Fruit fly (Drosophila melanogaster) whole organism, embryonic: ENCODE data around the gene Fbxl7.

Source experiments
- Atf3 ChIP-seq: fragments of 200-800 bp; sonication (Bioruptor generic); optimal IDR thresholded peaks from 3 replicates; lab custom pipeline; 2016; ENCODE audit warnings: missing biosample characterization, missing genetic modification characterization
- BtbVII ChIP-seq: fragments of 200-800 bp; sonication (Bioruptor generic); optimal IDR thresholded peaks from 3 replicates; lab custom pipeline; 2017; ENCODE audit warnings: missing biosample characterization, mild to moderate bottlenecking, missing genetic modification characterization
- CG10267 ChIP-seq: fragments of 200-800 bp; sonication (Bioruptor generic); optimal IDR thresholded peaks from 2 replicates; lab custom pipeline; 2018; ENCODE audit warnings: missing biosample characterization, mild to moderate bottlenecking, missing genetic modification characterization, moderate library complexity
- CG13894 ChIP-seq: fragments of 200-800 bp; sonication (Bioruptor generic); optimal IDR thresholded peaks from 3 replicates; lab custom pipeline; 2018; ENCODE audit warnings: missing biosample characterization, mild to moderate bottlenecking, missing genetic modification characterization, moderate library complexity
- CG14050 ChIP-seq: fragments of 200-800 bp; sonication (Bioruptor generic); IDR thresholded peaks from 3 replicates; pipeline ENCODE4 v1.3.6; 2022; ENCODE audit warnings: missing biosample characterization, missing genetic modification characterization
- CG16813 ChIP-seq: fragments of 200-800 bp; sonication (Bioruptor generic); IDR thresholded peaks from 3 replicates; pipeline ENCODE4 v1.3.6; 2022; ENCODE audit warnings: missing biosample characterization, missing genetic modification characterization; ENCODE audit not compliant: partially characterized antibody
- CG1792 ChIP-seq: fragments of 200-800 bp; sonication (Bioruptor generic); optimal IDR thresholded peaks from 2 replicates; lab custom pipeline; 2016; ENCODE audit warnings: missing biosample characterization, missing genetic modification characterization
- CG18764 ChIP-seq: fragments of 200-800 bp; sonication (Bioruptor generic); optimal IDR thresholded peaks from 3 replicates; lab custom pipeline; 2016; ENCODE audit warnings: missing biosample characterization, missing genetic modification characterization
- CG2120 ChIP-seq: fragments of 200-800 bp; sonication (Bioruptor generic); optimal IDR thresholded peaks from 3 replicates; lab custom pipeline; 2016; ENCODE audit warnings: missing biosample characterization, missing genetic modification characterization
- CG3163 ChIP-seq: fragments of 200-800 bp; sonication (Bioruptor generic); optimal IDR thresholded peaks from 3 replicates; lab custom pipeline; 2016; ENCODE audit warnings: missing biosample characterization, missing genetic modification characterization
- CG34422 ChIP-seq: fragments of 200-800 bp; sonication (Bioruptor generic); IDR thresholded peaks from 3 replicates; pipeline ENCODE4 v1.3.6; 2022; ENCODE audit warnings: missing biosample characterization, missing genetic modification characterization
- CG4360 ChIP-seq: fragments of 200-800 bp; sonication (Bioruptor generic); IDR thresholded peaks from 2 replicates; pipeline ENCODE4 v1.3.6; 2022; ENCODE audit warnings: missing biosample characterization, missing genetic modification characterization
- CG4730 ChIP-seq: fragments of 200-800 bp; sonication (Bioruptor generic); IDR thresholded peaks from 2 replicates; pipeline ENCODE4 v1.3.6; 2022; ENCODE audit warnings: missing biosample characterization, missing genetic modification characterization
- CG6854 ChIP-seq: fragments of 200-800 bp; sonication (Bioruptor generic); optimal IDR thresholded peaks from 3 replicates; lab custom pipeline; 2017; ENCODE audit warnings: missing biosample characterization, mild to moderate bottlenecking, missing genetic modification characterization
- CG9609 ChIP-seq: fragments of 200-800 bp; sonication (Bioruptor generic); optimal IDR thresholded peaks from 3 replicates; lab custom pipeline; 2016; ENCODE audit warnings: missing biosample characterization, missing genetic modification characterization
- CG9727 ChIP-seq: fragments of 200-800 bp; sonication (Bioruptor generic); optimal IDR thresholded peaks from 3 replicates; lab custom pipeline; 2017; ENCODE audit warnings: missing biosample characterization, mild to moderate bottlenecking, missing genetic modification characterization
- CG9932 ChIP-seq: fragments of 200-800 bp; sonication (Bioruptor generic); IDR thresholded peaks from 2 replicates; pipeline ENCODE4 v1.3.6; 2022; ENCODE audit warnings: missing biosample characterization, missing genetic modification characterization
- Dek ChIP-seq: fragments of 200-800 bp; sonication (Bioruptor generic); optimal IDR thresholded peaks from 3 replicates; lab custom pipeline; 2019; ENCODE audit warnings: missing biosample characterization, mild to moderate bottlenecking, missing genetic modification characterization, moderate library complexity
- Dp ChIP-seq: fragments of 200-800 bp; sonication (Bioruptor generic); optimal IDR thresholded peaks from 2 replicates; lab custom pipeline; 2018; ENCODE audit warnings: missing biosample characterization, mild to moderate bottlenecking, missing genetic modification characterization, moderate library complexity
- Fer3 ChIP-seq: fragments of 200-800 bp; sonication (Bioruptor generic); optimal IDR thresholded peaks from 2 replicates; lab custom pipeline; 2018; ENCODE audit warnings: missing biosample characterization, mild to moderate bottlenecking, missing genetic modification characterization, moderate library complexity
- Hmx ChIP-seq: fragments of 200-800 bp; sonication (Bioruptor generic); optimal IDR thresholded peaks from 2 replicates; lab custom pipeline; 2016; ENCODE audit warnings: missing biosample characterization, missing genetic modification characterization
- NFAT ChIP-seq: fragments of 200-800 bp; sonication (Bioruptor generic); IDR thresholded peaks from 2 replicates; pipeline ENCODE4 v1.3.6; 2022; ENCODE audit warnings: missing biosample characterization, missing genetic modification characterization
- Ravus ChIP-seq: fragments of 200-800 bp; sonication (Bioruptor generic); IDR thresholded peaks from 2 replicates; pipeline ENCODE4 v1.3.6; 2022; ENCODE audit warnings: missing biosample characterization, missing genetic modification characterization
- Spps ChIP-seq: fragments of 200-800 bp; sonication (Bioruptor generic); optimal IDR thresholded peaks from 2 replicates; lab custom pipeline; 2018; ENCODE audit warnings: missing biosample characterization, mild to moderate bottlenecking, missing genetic modification characterization
- amos ChIP-seq: fragments of 200-800 bp; sonication (Bioruptor generic); IDR thresholded peaks from 2 replicates; pipeline ENCODE4 v1.3.6; 2022; ENCODE audit warnings: missing biosample characterization, missing genetic modification characterization; ENCODE audit not compliant: partially characterized antibody
- bbx ChIP-seq: fragments of 200-800 bp; sonication (Bioruptor generic); IDR thresholded peaks from 2 replicates; pipeline ENCODE4 v1.3.6; 2022; ENCODE audit warnings: missing biosample characterization, missing genetic modification characterization; ENCODE audit not compliant: partially characterized antibody
- bigmax ChIP-seq: fragments of 200-800 bp; sonication (Bioruptor generic); optimal IDR thresholded peaks from 2 replicates; lab custom pipeline; 2018; ENCODE audit warnings: missing biosample characterization, mild to moderate bottlenecking, missing genetic modification characterization
- caup ChIP-seq: fragments of 200-800 bp; sonication (Bioruptor generic); optimal IDR thresholded peaks from 3 replicates; lab custom pipeline; 2017; ENCODE audit warnings: missing biosample characterization, mild to moderate bottlenecking, missing genetic modification characterization, moderate library complexity; ENCODE audit not compliant: severe bottlenecking
- chif ChIP-seq, 2 experiments: fragments of 200-800 bp; sonication (Bioruptor generic); optimal IDR thresholded peaks; 3 replicates each; lab custom pipeline; 2016; ENCODE audit warnings: missing biosample characterization in 2 of 2, missing genetic modification characterization in 2 of 2
- chinmo ChIP-seq: fragments of 200-800 bp; sonication (Bioruptor generic); IDR thresholded peaks from 4 replicates; pipeline ENCODE4 v1.3.6; 2022; ENCODE audit warnings: missing biosample characterization, missing genetic modification characterization; ENCODE audit not compliant: partially characterized antibody
- chn ChIP-seq: fragments of 200-800 bp; sonication (Bioruptor generic); optimal IDR thresholded peaks from 2 replicates; lab custom pipeline; 2016; ENCODE audit warnings: missing biosample characterization, missing genetic modification characterization
- corto ChIP-seq: fragments of 200-800 bp; sonication (Bioruptor generic); optimal IDR thresholded peaks from 2 replicates; lab custom pipeline; 2016; ENCODE audit warnings: missing biosample characterization, mild to moderate bottlenecking, missing genetic modification characterization, moderate library complexity
- da ChIP-seq: fragments of 200-800 bp; sonication (Bioruptor generic); optimal IDR thresholded peaks from 2 replicates; lab custom pipeline; 2016; ENCODE audit warnings: missing biosample characterization, missing genetic modification characterization
- dm ChIP-seq: fragments of 200-800 bp; sonication (Bioruptor generic); optimal IDR thresholded peaks from 3 replicates; lab custom pipeline; 2016; ENCODE audit warnings: missing biosample characterization, missing genetic modification characterization
- ems ChIP-seq: fragments of 200-800 bp; sonication (Bioruptor generic); optimal IDR thresholded peaks from 3 replicates; lab custom pipeline; 2016; ENCODE audit warnings: missing biosample characterization, missing genetic modification characterization
- fu2 ChIP-seq: fragments of 200-800 bp; sonication (Bioruptor generic); optimal IDR thresholded peaks from 2 replicates; lab custom pipeline; 2016; ENCODE audit warnings: missing biosample characterization, missing genetic modification characterization
- grn ChIP-seq: fragments of 200-800 bp; sonication (Bioruptor generic); optimal IDR thresholded peaks from 3 replicates; lab custom pipeline; 2017; ENCODE audit warnings: missing biosample characterization, missing genetic modification characterization
- ham ChIP-seq: fragments of 200-800 bp; sonication (Bioruptor generic); IDR thresholded peaks from 2 replicates; pipeline ENCODE4 v1.3.6; 2022; ENCODE audit warnings: missing biosample characterization, missing genetic modification characterization
- lmd ChIP-seq: fragments of 200-800 bp; sonication (Bioruptor generic); IDR thresholded peaks from 2 replicates; pipeline ENCODE4 v1.3.6; 2022; ENCODE audit warnings: missing biosample characterization, missing genetic modification characterization
- onecut ChIP-seq: fragments of 200-800 bp; sonication (Bioruptor generic); IDR thresholded peaks from 2 replicates; pipeline ENCODE4 v1.3.6; 2022; ENCODE audit warnings: missing biosample characterization, missing genetic modification characterization
- p53 ChIP-seq: fragments of 200-800 bp; sonication (Bioruptor generic); optimal IDR thresholded peaks from 2 replicates; lab custom pipeline; 2016; ENCODE audit warnings: missing biosample characterization, missing genetic modification characterization
- pan ChIP-seq, 4 experiments: fragments of >200 bp in 3 of 4; fragments of 200-800 bp in 1 of 4; sonication (Bioruptor generic) in 1 of 4; optimal IDR thresholded peaks in 3 of 4; IDR thresholded peaks in 1 of 4; 2 replicates each; pipeline versions ENCODE4 v1.3.6 to Lab custom; 2017 to 2022; ENCODE audit warnings: missing biosample characterization in 2 of 4, missing genetic modification characterization in 2 of 4, mixed read lengths in 1 of 4
- phol ChIP-seq: fragments of 200-800 bp; sonication (Bioruptor generic); optimal IDR thresholded peaks from 3 replicates; lab custom pipeline; 2018; ENCODE audit warnings: missing biosample characterization, mild to moderate bottlenecking, missing genetic modification characterization, moderate library complexity
- pnt ChIP-seq: fragments of 200-800 bp; sonication (Bioruptor generic); optimal IDR thresholded peaks from 3 replicates; lab custom pipeline; 2016; ENCODE audit warnings: missing biosample characterization, missing genetic modification characterization
- psq ChIP-seq: fragments of 200-800 bp; sonication (Bioruptor generic); optimal IDR thresholded peaks from 2 replicates; lab custom pipeline; 2017; ENCODE audit warnings: missing biosample characterization, missing genetic modification characterization
- sima ChIP-seq: fragments of 200-800 bp; sonication (Bioruptor generic); optimal IDR thresholded peaks from 2 replicates; lab custom pipeline; 2016; ENCODE audit warnings: missing biosample characterization, missing genetic modification characterization
- tna ChIP-seq: fragments of 200-800 bp; sonication (Bioruptor generic); IDR thresholded peaks from 2 replicates; pipeline ENCODE4 v1.3.6; 2022; ENCODE audit warnings: missing biosample characterization, missing genetic modification characterization; ENCODE audit not compliant: partially characterized antibody
- tx ChIP-seq: fragments of 200-800 bp; sonication (Bioruptor generic); optimal IDR thresholded peaks from 2 replicates; lab custom pipeline; 2016; ENCODE audit warnings: missing biosample characterization, missing genetic modification characterization
- wdn ChIP-seq: fragments of 200-800 bp; sonication (Bioruptor generic); IDR thresholded peaks from 2 replicates; pipeline ENCODE4 v1.3.6; 2022; ENCODE audit warnings: missing biosample characterization, missing genetic modification characterization
- z ChIP-seq: fragments of 200-800 bp; sonication (Bioruptor generic); IDR thresholded peaks from 3 replicates; pipeline ENCODE4 v1.3.6; 2022; ENCODE audit warnings: missing biosample characterization, missing genetic modification characterization
- zf30C ChIP-seq: fragments of 200-800 bp; sonication (Bioruptor generic); optimal IDR thresholded peaks from 3 replicates; lab custom pipeline; 2018; ENCODE audit warnings: missing biosample characterization, mild to moderate bottlenecking, missing genetic modification characterization

Gene Fbxl7

DNA sequence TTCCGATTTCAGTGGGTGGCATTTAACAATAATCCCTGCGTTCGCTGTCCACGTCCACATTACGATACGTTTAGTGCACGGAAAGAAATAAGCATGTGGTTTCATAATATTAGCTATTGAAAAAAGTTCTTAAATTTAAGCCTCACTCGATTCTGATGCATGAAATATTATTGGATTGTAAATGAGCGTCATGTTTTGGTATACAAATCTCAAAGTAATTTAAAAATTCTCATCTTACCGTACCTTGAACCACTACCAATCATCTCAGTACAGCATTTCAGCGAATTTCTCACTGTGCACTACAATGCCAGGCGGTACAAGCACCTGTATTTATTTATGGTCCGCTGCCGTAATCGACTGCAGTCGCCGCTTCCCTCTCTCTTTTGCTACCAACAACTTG, 53.5 kb downstream of the Fbxl7 start (continued):
- TF ChIP-seq CG34422 (no peak), CG9727 (GFP tag; lab: Kevin White, UChicago) (peak; percentile 74), tna (GFP tag; lab: Robert Waterston, UW) (no peak), Spps (tag; lab: Kevin White, UChicago) (no peak), sima (GFP tag; lab: Kevin White, UChicago) (peak; percentile 42), CG2120 (peak; percentile 83), bbx (no peak), chinmo (GFP tag; lab: Robert Waterston, UW) (no peak), chif (GFP tag; optimal IDR thresholded peaks at IDR 0.05; lab: Kevin White, UChicago) (peak; percentile 81), fu2 (GFP tag; lab: Kevin White, UChicago) (peak; percentile 64), ems (GFP tag; lab: Kevin White, UChicago) (peak; percentile 47), pnt (GFP tag; lab: Kevin White, UChicago) (peak; percentile 78), tx (GFP tag; lab: Kevin White, UChicago) (peak; percentile 78), Atf3 (GFP tag; lab: Kevin White, UChicago) (peak; percentile 65), Ravus (GFP tag; lab: Robert Waterston, UW) (no peak), CG4730 (GFP tag; lab: Robert Waterston, UW) (no peak), NFAT (GFP tag; lab: Robert Waterston, UW) (no peak), pan (optimal IDR thresholded peaks at IDR 0.05; lab: Kevin White, UChicago) (no peak), pan (GFP tag; optimal IDR thresholded peaks at IDR 0.05 in 1 of 2, IDR thresholded peaks at IDR 0.05 in 1 of 2) (no peak), CG9932 (GFP tag; lab: Robert Waterston, UW) (no peak), ham (GFP tag; lab: Robert Waterston, UW) (no peak), CG9609 (GFP tag; lab: Kevin White, UChicago) (peak; percentile 83), corto (peak; percentile 51), CG4360 (GFP tag; lab: Robert Waterston, UW) (no peak), onecut (GFP tag; lab: Robert Waterston, UW) (peak; percentile 61), CG16813 (GFP tag; lab: Robert Waterston, UW) (no peak), caup (GFP tag; lab: Kevin White, UChicago) (peak; percentile 67), wdn (GFP tag; lab: Robert Waterston, UW) (no peak), Hmx (GFP tag; lab: Kevin White, UChicago) (no peak), CG14050 (no peak), z (GFP tag; lab: Robert Waterston, UW) (no peak), phol (tag; lab: Kevin White, UChicago) (peak; percentile 87), zf30C (GFP tag; lab: Kevin White, UChicago) (peak; percentile 83), CG1792 (GFP tag; lab: Kevin White, UChicago) (peak; percentile 71), CG10267 (tag; lab: Kevin White, UChicago) (peak; percentile 70), p53 (peak; percentile 57), lmd (no peak), psq (GFP tag; lab: Kevin White, UChicago) (no peak), amos (GFP tag; lab: Robert Waterston, UW) (no peak), Dp (GFP tag; lab: Kevin White, UChicago) (no peak), dm (GFP tag; lab: Kevin White, UChicago) (peak; percentile 21), da (GFP tag; lab: Kevin White, UChicago) (peak; percentile 69), BtbVII (GFP tag; lab: Kevin White, UChicago) (peak; percentile 75), bigmax (no peak), chn (GFP tag; lab: Kevin White, UChicago) (peak; percentile 64), Dek (tag; lab: Kevin White, UChicago) (peak; percentile 74), CG6854 (GFP tag; lab: Kevin White, UChicago) (peak; percentile 66), Fer3 (peak; percentile 85), CG3163 (no peak), CG13894 (peak; percentile 16), CG18764 (GFP tag; lab: Kevin White, UChicago) (peak; percentile 58), grn (GFP tag; lab: Kevin White, UChicago) (no peak)
